Fruit fly (Drosophila melanogaster): ENCODE data around the gene sba.

The sba gene

DNA sequence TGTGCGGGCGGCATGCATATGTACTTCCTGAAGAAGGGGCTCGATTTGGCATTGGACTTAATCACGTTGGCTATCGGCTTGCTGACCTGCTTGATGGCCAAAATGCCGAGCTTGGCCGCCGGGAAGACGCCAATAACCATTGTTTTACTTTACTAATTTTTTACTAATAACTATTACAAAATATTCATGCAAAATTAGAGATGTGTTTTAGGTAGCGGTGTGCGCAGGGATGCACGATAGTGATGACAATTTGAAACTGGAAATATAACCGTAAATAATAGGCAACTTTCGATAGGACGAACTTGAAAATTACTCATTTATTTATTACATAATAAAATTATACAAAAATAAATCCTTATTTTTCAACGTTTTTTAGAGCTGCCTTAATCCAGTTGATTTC lies 4.7 kb upstream of the sba start, which contains the start of gene CG13601 (continued):
- TF ChIP-seq CG6689 (GFP tag; IDR thresholded peaks at IDR 0.05): no peak
- TF ChIP-seq CG1233 (GFP tag; optimal IDR thresholded peaks at IDR 0.05): no peak
- TF ChIP-seq CG8388 (GFP tag; optimal IDR thresholded peaks at IDR 0.05): no peak
- no peak for TF ChIP-seq sr (GFP tag; IDR thresholded peaks at IDR 0.05)
- TF ChIP-seq CG10431 (GFP tag; optimal IDR thresholded peaks at IDR 0.05): no peak
- peak; percentile 71 for TF ChIP-seq vnd (GFP tag; IDR thresholded peaks at IDR 0.05; ENCODE audit: partially characterized antibody)
- no peak for TF ChIP-seq CG11723 (GFP tag; optimal IDR thresholded peaks at IDR 0.05)
- TF ChIP-seq Scr (GFP tag; IDR thresholded peaks at IDR 0.05; ENCODE audit: partially characterized antibody): peak; percentile 84
- TF ChIP-seq CG11247 (GFP tag; IDR thresholded peaks at IDR 0.05): peak; percentile 52
- TF ChIP-seq zen (tag; optimal IDR thresholded peaks at IDR 0.05): no peak
- peak; percentile 39 for TF ChIP-seq ewg (GFP tag; optimal IDR thresholded peaks at IDR 0.05)
- peak; percentile 37; the same call in 1 of the 2 replicates for TF ChIP-seq vvl (GFP tag; IDR thresholded peaks at IDR 0.05)
- no peak for TF ChIP-seq ERR (GFP tag; optimal IDR thresholded peaks at IDR 0.05)
- TF ChIP-seq grau (tag; optimal IDR thresholded peaks at IDR 0.05): peak; percentile 71
- TF ChIP-seq tx (GFP tag; optimal IDR thresholded peaks at IDR 0.05): no peak
- TF ChIP-seq slbo (GFP tag; IDR thresholded peaks at IDR 0.05): peak; percentile 77
- no peak for TF ChIP-seq Hr3 (GFP tag; optimal IDR thresholded peaks at IDR 0.05)
- TF ChIP-seq unpg (GFP tag; optimal IDR thresholded peaks at IDR 0.05): peak; percentile 14
- no peak for TF ChIP-seq CG11085 (GFP tag; IDR thresholded peaks at IDR 0.05)
- TF ChIP-seq CG7556 (GFP tag; optimal IDR thresholded peaks at IDR 0.05): no peak
- TF ChIP-seq da (GFP tag; optimal IDR thresholded peaks at IDR 0.05): no peak
- TF ChIP-seq ind (GFP tag; optimal IDR thresholded peaks at IDR 0.05): peak; percentile 9
- no peak for TF ChIP-seq gcm2 (GFP tag; optimal IDR thresholded peaks at IDR 0.05)
- TF ChIP-seq Eip74EF (GFP tag; optimal IDR thresholded peaks at IDR 0.05): peak in 1 of 2 experiments; percentile 25
- no peak for TF ChIP-seq so (GFP tag; IDR thresholded peaks at IDR 0.05)
- no peak for TF ChIP-seq B-H1 (GFP tag; IDR thresholded peaks at IDR 0.05)
- no peak for TF ChIP-seq Blimp-1 (GFP tag; optimal IDR thresholded peaks at IDR 0.05)
- no peak for TF ChIP-seq CG1529 (GFP tag; optimal IDR thresholded peaks at IDR 0.05)
- TF ChIP-seq cas (GFP tag; IDR thresholded peaks at IDR 0.05): no peak
- peak; percentile 87 for TF ChIP-seq Doc3 (GFP tag; IDR thresholded peaks at IDR 0.05; ENCODE audit: partially characterized antibody)
- no peak for TF ChIP-seq CG12299 (tag; optimal IDR thresholded peaks at IDR 0.05)
- no peak for TF ChIP-seq jumu (GFP tag; optimal IDR thresholded peaks at IDR 0.05)
- TF ChIP-seq en (GFP tag; optimal IDR thresholded peaks at IDR 0.05): no peak
- no peak for TF ChIP-seq Side (GFP tag; optimal IDR thresholded peaks at IDR 0.05)
- TF ChIP-seq ara (GFP tag; IDR thresholded peaks at IDR 0.05): no peak
- TF ChIP-seq CG33213 (GFP tag; optimal IDR thresholded peaks at IDR 0.05): no peak
- peak; percentile 46 for TF ChIP-seq gem (tag; optimal IDR thresholded peaks at IDR 0.05)
- TF ChIP-seq CG9932 (GFP tag; IDR thresholded peaks at IDR 0.05): peak; percentile 73
- no peak for TF ChIP-seq schlank (tag; optimal IDR thresholded peaks at IDR 0.05)
- peak; percentile 15 for TF ChIP-seq CG13775 (GFP tag; optimal IDR thresholded peaks at IDR 0.05)
- TF ChIP-seq CG17385 (GFP tag; optimal IDR thresholded peaks at IDR 0.05): no peak
- TF ChIP-seq fd96Cb (tag; optimal IDR thresholded peaks at IDR 0.05): no peak
- TF ChIP-seq CG32772 (GFP tag; IDR thresholded peaks at IDR 0.05): no peak
- TF ChIP-seq pfk (GFP tag; optimal IDR thresholded peaks at IDR 0.05): no peak
- no peak for TF ChIP-seq CG8478 (optimal IDR thresholded peaks at IDR 0.05)
- TF ChIP-seq lola (GFP tag; optimal IDR thresholded peaks at IDR 0.05): peak in 1 of 3 experiments; percentile 6
- TF ChIP-seq ATbp (GFP tag; optimal IDR thresholded peaks at IDR 0.05): no peak
- TF ChIP-seq emc (GFP tag; optimal IDR thresholded peaks at IDR 0.05): no peak
- no peak for TF ChIP-seq CG31365 (tag; optimal IDR thresholded peaks at IDR 0.05)
- peak; percentile 4 for TF ChIP-seq gcm (GFP tag; optimal IDR thresholded peaks at IDR 0.05)
- TF ChIP-seq Opbp (GFP tag; IDR thresholded peaks at IDR 0.05; ENCODE audit: partially characterized antibody): peak; percentile 80; the same call in 2 of the 3 replicates

All from whole organism, embryonic.